Worm (Caenorhabditis elegans): Measurements from ENCODE around the gene kin-20.

- TF ChIP-seq blmp-1 (tag; optimal IDR thresholded peaks at IDR 0.05) (no peak), ztf-11 (tag; optimal IDR thresholded peaks at IDR 0.05) (no peak), zip-8 (tag; optimal IDR thresholded peaks at IDR 0.05) (no peak)
These were observed 2.8 kb upstream of the kin-20 start for ce11 chrX:15280318-15280717.

Data from whole organism, mixed stage, embryonic.